Worm (Caenorhabditis elegans) whole organism, L4 larva: ENCODE results near the gene T26H5.10.

Source experiments
- F49E8.2 ChIP-seq: sonication (generic microtip); optimal IDR thresholded peaks from 2 replicates; lab custom pipeline; 2016; ENCODE audit warnings: missing compliant biosample characterization, mild to moderate bottlenecking, missing genetic modification characterization, borderline replicate concordance
- ZK546.5 ChIP-seq, 2 experiments: sonication (generic microtip); optimal IDR thresholded peaks; 2 replicates each; lab custom pipeline; 2017; ENCODE audit warnings: missing biosample characterization in 2 of 2, missing genetic modification characterization in 2 of 2
- ceh-32 ChIP-seq: sonication (generic microtip); optimal IDR thresholded peaks from 2 replicates; lab custom pipeline; 2016; ENCODE audit warnings: mild to moderate bottlenecking, missing genetic modification characterization, missing compliant biosample characterization; ENCODE audit not compliant: poor library complexity
- dve-1 ChIP-seq: sonication (generic microtip); optimal IDR thresholded peaks from 2 replicates; lab custom pipeline; 2017; ENCODE audit warnings: antibody characterized with exemption, mild to moderate bottlenecking, missing genetic modification characterization, missing compliant biosample characterization; ENCODE audit not compliant: insufficient read depth
- php-3 ChIP-seq: fragments of 200-800 bp; sonication (Bioruptor generic); IDR thresholded peaks from 2 replicates; pipeline ENCODE4 v1.3.6; 2022; ENCODE audit warnings: missing genetic modification reagents, missing genetic modification characterization, missing compliant biosample characterization
- snpc-1.2 ChIP-seq: fragments of 200-800 bp; sonication (Bioruptor generic); IDR thresholded peaks from 2 replicates; pipeline ENCODE4 v1.3.6; 2022; ENCODE audit warnings: missing genetic modification reagents, missing genetic modification characterization, missing compliant biosample characterization

Gene T26H5.10

DNA sequence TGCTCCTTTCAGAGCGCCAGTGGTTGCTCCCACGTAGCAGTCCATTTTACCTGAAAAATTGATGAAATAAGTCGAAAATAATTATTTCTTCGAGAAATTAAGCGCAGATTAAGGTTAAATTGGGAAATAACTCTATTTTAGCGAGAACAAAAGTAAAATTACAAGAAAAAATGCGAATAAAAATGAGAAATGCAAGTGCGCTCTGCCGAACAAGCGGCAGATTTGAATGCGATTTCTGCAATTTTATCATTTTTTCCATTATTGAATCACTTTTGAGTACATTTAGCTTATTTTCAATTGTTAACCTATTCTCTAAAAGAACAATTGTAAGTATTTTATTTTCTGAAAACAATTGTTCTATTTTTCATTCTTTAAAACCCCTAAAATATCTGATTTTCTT, 48.7 kb downstream of the T26H5.10 start, which contains the start of gene T06E6.1 (continued):
- TF ChIP-seq dve-1 (no peak), ceh-32 (tag; lab: Kevin White, UChicago) (no peak), snpc-1.2 (GFP tag; lab: Robert Waterston, UW) (no peak), php-3 (GFP tag; lab: Robert Waterston, UW) (no peak), ZK546.5 (tag; optimal IDR thresholded peaks at IDR 0.05; lab: Kevin White, UChicago) (no peak), F49E8.2 (tag; lab: Kevin White, UChicago) (no peak)
